Worm (Caenorhabditis elegans): Measurements from ENCODE around the gene C16C8.5.

- TF ChIP-seq mec-3 (tag; optimal IDR thresholded peaks at IDR 0.05; ENCODE audit: borderline replicate concordance) (no peak), eyg-1 (tag; optimal IDR thresholded peaks at IDR 0.05) (no peak), nhr-11 (tag; optimal IDR thresholded peaks at IDR 0.05) (no peak), ama-1 (optimal IDR thresholded peaks at IDR 0.05) (no peak), ceh-24 (tag; optimal IDR thresholded peaks at IDR 0.05) (no peak), syd-9 (tag; optimal IDR thresholded peaks at IDR 0.05) (no peak), F13H6.1 (tag; optimal IDR thresholded peaks at IDR 0.05) (no peak), C08G9.2 (tag; optimal IDR thresholded peaks at IDR 0.05) (no peak), unc-55 (GFP tag; optimal IDR thresholded peaks at IDR 0.05) (no peak), sox-2 (GFP tag; IDR thresholded peaks at IDR 0.05) (no peak), pag-3 (tag; optimal IDR thresholded peaks at IDR 0.05; ENCODE audit: borderline replicate concordance) (no peak), fkh-10 (GFP tag; optimal IDR thresholded peaks at IDR 0.05) (no peak), T23F11.4 (GFP tag; optimal IDR thresholded peaks at IDR 0.05) (no peak), ceh-9 (tag; optimal IDR thresholded peaks at IDR 0.05) (no peak)
Measured at ce11 chrII:3452421-3452820, 7.2 kb upstream of the C16C8.5 start, which contains the start of gene C16C8.12.
